Fruit fly (Drosophila melanogaster) whole organism: ENCODE results near the gene CG17754.

ENCODE experiments used
- CG8478 ChIP-seq: fragments of >200 bp; optimal IDR thresholded peaks from 2 replicates; lab custom pipeline; 2018; ENCODE audit warnings: inconsistent platforms
- Dll ChIP-seq: fragments of >200 bp; optimal IDR thresholded peaks from 2 replicates; lab custom pipeline; 2017
- pan ChIP-seq: fragments of >200 bp; optimal IDR thresholded peaks from 2 replicates; lab custom pipeline; 2017
- psq ChIP-seq: fragments of >200 bp; optimal IDR thresholded peaks from 2 replicates; lab custom pipeline; 2017

DNA sequence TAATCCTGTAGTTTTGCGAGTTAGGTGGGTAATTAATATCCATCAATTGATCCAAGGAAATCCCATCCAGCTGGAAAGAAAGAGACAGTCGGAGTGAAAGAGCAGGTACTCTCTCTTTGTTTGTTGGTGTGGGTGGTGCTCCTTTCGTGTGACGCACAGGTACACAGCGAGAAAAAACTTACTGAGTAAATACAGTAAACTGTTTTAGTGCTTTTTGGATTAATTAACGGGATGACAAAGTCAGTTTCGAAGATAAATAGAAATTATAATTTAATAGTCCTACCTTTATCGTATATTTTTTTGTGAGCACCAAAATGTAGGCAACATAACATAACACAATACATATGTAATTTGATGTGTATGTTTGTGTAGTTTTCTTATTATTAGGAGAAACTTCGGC is 2.2 kb upstream of the CG17754 start:
- TF ChIP-seq CG8478 (lab: Kevin White, UChicago) (no peak), pan (lab: Kevin White, UChicago) (no peak), Dll (lab: Kevin White, UChicago) (no peak), psq (no peak)
